Worm (Caenorhabditis elegans) whole organism, L1 larva: ENCODE data around the gene dnj-2.

Experiments
- F16B12.6 ChIP-seq: fragments of 150-350 bp; optimal IDR thresholded peaks from 2 replicates; lab custom pipeline; 2014; ENCODE audit warnings: missing biosample characterization, missing genetic modification characterization
- Y116A8C.19 ChIP-seq: sonication (generic microtip); optimal IDR thresholded peaks from 2 replicates; lab custom pipeline; 2016; ENCODE audit warnings: missing compliant biosample characterization, missing genetic modification characterization, borderline replicate concordance
- aha-1 ChIP-seq: fragments of 150-350 bp; optimal IDR thresholded peaks from 2 replicates; lab custom pipeline; 2014; ENCODE audit warnings: missing biosample characterization, missing genetic modification characterization
- alr-1 ChIP-seq: fragments of 200-800 bp; sonication (Bioruptor generic); optimal IDR thresholded peaks from 2 replicates; lab custom pipeline; 2018; ENCODE audit warnings: borderline replicate concordance, mild to moderate bottlenecking, missing genetic modification characterization, missing compliant biosample characterization
- aly-2 ChIP-seq: fragments of 150-350 bp; optimal IDR thresholded peaks from 2 replicates; lab custom pipeline; 2014; ENCODE audit warnings: missing biosample characterization, missing genetic modification characterization
- ceh-63 ChIP-seq: fragments of 200-800 bp; sonication (Bioruptor generic); optimal IDR thresholded peaks from 2 replicates; lab custom pipeline; 2018; ENCODE audit warnings: mild to moderate bottlenecking, missing genetic modification characterization, missing compliant biosample characterization
- ceh-88 ChIP-seq: fragments of 200-800 bp; sonication (Bioruptor generic); IDR thresholded peaks from 2 replicates; pipeline ENCODE4 v1.3.6; 2022; ENCODE audit warnings: missing genetic modification characterization, missing compliant biosample characterization
- ceh-90 ChIP-seq: sonication (generic microtip); optimal IDR thresholded peaks from 2 replicates; lab custom pipeline; 2016; ENCODE audit warnings: missing genetic modification characterization, missing compliant biosample characterization
- dpl-1 ChIP-seq, 3 experiments: fragments of 150-350 bp in 2 of 3; sonication (generic microtip) in 1 of 3; optimal IDR thresholded peaks; 2 replicates each; lab custom pipeline; 2014 to 2017; ENCODE audit warnings: missing biosample characterization in 3 of 3, missing genetic modification characterization in 3 of 3, missing genetic modification reagents in 3 of 3
- dsc-1 ChIP-seq: sonication (generic microtip); optimal IDR thresholded peaks from 2 replicates; lab custom pipeline; 2016; ENCODE audit warnings: mild to moderate bottlenecking, missing genetic modification characterization, missing compliant biosample characterization
- efl-1 ChIP-seq, 4 experiments: fragments of 150-350 bp; optimal IDR thresholded peaks in 3 of 4; peaks in 1 of 4; 1 replicate in 1 of 4; 2 replicates in 3 of 4; lab custom pipeline; 2014; ENCODE audit warnings: missing biosample characterization in 2 of 4, missing genetic modification characterization in 2 of 4, missing genetic modification reagents in 2 of 4
- efl-3 ChIP-seq: fragments of 200-800 bp; sonication (Bioruptor generic); optimal IDR thresholded peaks from 2 replicates; lab custom pipeline; 2018; ENCODE audit warnings: mild to moderate bottlenecking, missing genetic modification characterization, missing compliant biosample characterization
- elt-2 ChIP-seq: sonication (generic microtip); optimal IDR thresholded peaks from 2 replicates; lab custom pipeline; 2016; ENCODE audit warnings: missing genetic modification characterization, mild to moderate bottlenecking, inconsistent platforms, missing compliant biosample characterization, missing genetic modification reagents
- elt-3 ChIP-seq, 6 experiments: fragments of 150-350 bp in 1 of 6; sonication (generic microtip); optimal IDR thresholded peaks; 2 replicates each; lab custom pipeline; 2017 to 2018; ENCODE audit warnings: missing biosample characterization in 6 of 6, missing genetic modification characterization in 6 of 6, inconsistent platforms in 1 of 6
- fkh-4 ChIP-seq: sonication (generic microtip); optimal IDR thresholded peaks from 2 replicates; lab custom pipeline; 2016; ENCODE audit warnings: missing compliant biosample characterization, missing genetic modification characterization, borderline replicate concordance
- grh-1 ChIP-seq: fragments of 200-800 bp; sonication (Bioruptor generic); IDR thresholded peaks from 2 replicates; pipeline ENCODE4 v1.3.6; 2022; ENCODE audit warnings: missing genetic modification reagents, missing genetic modification characterization, missing compliant biosample characterization
- hlh-17 ChIP-seq: fragments of 200-800 bp; sonication (Bioruptor generic); optimal IDR thresholded peaks from 2 replicates; lab custom pipeline; 2018; ENCODE audit warnings: missing genetic modification characterization, mild to moderate bottlenecking, missing compliant biosample characterization, moderate library complexity, borderline replicate concordance
- hpl-2 ChIP-seq: fragments of 150-350 bp; optimal IDR thresholded peaks from 2 replicates; lab custom pipeline; 2014; ENCODE audit warnings: missing biosample characterization, missing genetic modification reagents, missing genetic modification characterization
- irx-1 ChIP-seq: sonication (generic microtip); optimal IDR thresholded peaks from 2 replicates; lab custom pipeline; 2016; ENCODE audit warnings: missing genetic modification characterization, missing compliant biosample characterization
- isw-1 ChIP-seq: fragments of 200-800 bp; sonication (Bioruptor generic); IDR thresholded peaks from 2 replicates; pipeline ENCODE4 v1.3.6; 2022; ENCODE audit warnings: missing genetic modification characterization, missing compliant biosample characterization
- lin-14 ChIP-seq: fragments of 200-800 bp; sonication (Bioruptor generic); optimal IDR thresholded peaks from 2 replicates; lab custom pipeline; 2018; ENCODE audit warnings: mild to moderate bottlenecking, missing genetic modification characterization, moderate library complexity, missing compliant biosample characterization
- lin-15B ChIP-seq: fragments of 150-350 bp; sonication (generic microtip); optimal IDR thresholded peaks from 3 replicates; lab custom pipeline; 2014; ENCODE audit warnings: missing biosample characterization, missing genetic modification characterization
- lin-35 ChIP-seq, 2 experiments: fragments of 150-350 bp; optimal IDR thresholded peaks; 2 replicates each; lab custom pipeline; 2014; ENCODE audit warnings: missing biosample characterization in 2 of 2, missing genetic modification characterization in 2 of 2, missing genetic modification reagents in 2 of 2
- lin-39 ChIP-seq: fragments of 150-350 bp; optimal IDR thresholded peaks from 2 replicates; lab custom pipeline; 2014; ENCODE audit warnings: missing biosample characterization, missing genetic modification reagents, missing genetic modification characterization
- mab-9 ChIP-seq: fragments of 200-800 bp; sonication (Bioruptor generic); IDR thresholded peaks from 2 replicates; pipeline ENCODE4 v1.3.6; 2022; ENCODE audit warnings: missing genetic modification reagents, missing genetic modification characterization, missing compliant biosample characterization
- mdl-1 ChIP-seq, 2 experiments: fragments of 150-350 bp; optimal IDR thresholded peaks; 2 replicates each; lab custom pipeline; 2014 to 2017; ENCODE audit warnings: missing biosample characterization in 2 of 2, missing genetic modification characterization in 2 of 2, inconsistent platforms in 1 of 2
- nhr-12 ChIP-seq: sonication (generic microtip); optimal IDR thresholded peaks from 2 replicates; lab custom pipeline; 2017; ENCODE audit warnings: missing biosample characterization, missing genetic modification characterization
- nhr-20 ChIP-seq: sonication (generic microtip); optimal IDR thresholded peaks from 2 replicates; lab custom pipeline; 2016; ENCODE audit warnings: mild to moderate bottlenecking, missing genetic modification characterization, missing compliant biosample characterization
- nhr-237 ChIP-seq: fragments of 150-350 bp; optimal IDR thresholded peaks from 2 replicates; lab custom pipeline; 2014; ENCODE audit warnings: missing biosample characterization, missing genetic modification characterization
- nhr-28 ChIP-seq: fragments of 150-350 bp; optimal IDR thresholded peaks from 2 replicates; lab custom pipeline; 2014; ENCODE audit warnings: missing biosample characterization, missing genetic modification characterization
- nhr-71 ChIP-seq: sonication (generic microtip); optimal IDR thresholded peaks from 2 replicates; lab custom pipeline; 2016; ENCODE audit warnings: mild to moderate bottlenecking, missing genetic modification characterization, moderate library complexity, missing compliant biosample characterization
- nhr-85 ChIP-seq: sonication (generic microtip); peaks from one replicate; lab custom pipeline; 2016; ENCODE audit warnings: missing genetic modification characterization, inconsistent platforms, missing compliant biosample characterization
- rnt-1 ChIP-seq: sonication (generic microtip); optimal IDR thresholded peaks from 2 replicates; lab custom pipeline; 2016; ENCODE audit warnings: mild to moderate bottlenecking, missing genetic modification characterization, moderate library complexity, missing compliant biosample characterization
- skn-1 ChIP-seq: fragments of 150-350 bp; optimal IDR thresholded peaks from 2 replicates; lab custom pipeline; 2014; ENCODE audit warnings: missing biosample characterization, missing genetic modification characterization
- snu-23 ChIP-seq: sonication (generic microtip); optimal IDR thresholded peaks from 2 replicates; lab custom pipeline; 2016; ENCODE audit warnings: missing genetic modification characterization, missing compliant biosample characterization
- sox-4 ChIP-seq: sonication (generic microtip); optimal IDR thresholded peaks from 2 replicates; lab custom pipeline; 2016; ENCODE audit warnings: missing genetic modification characterization, missing compliant biosample characterization
- sptf-1 ChIP-seq: fragments of 150-350 bp; optimal IDR thresholded peaks from 2 replicates; lab custom pipeline; 2014; ENCODE audit warnings: missing biosample characterization, missing genetic modification characterization
- sup-37 ChIP-seq: fragments of 200-800 bp; sonication (Bioruptor generic); optimal IDR thresholded peaks from 2 replicates; lab custom pipeline; 2018; ENCODE audit warnings: mild to moderate bottlenecking, missing genetic modification characterization, missing compliant biosample characterization
- swsn-7 ChIP-seq: sonication (generic microtip); optimal IDR thresholded peaks from 2 replicates; lab custom pipeline; 2016; ENCODE audit warnings: missing genetic modification characterization, missing compliant biosample characterization
- tbx-2 ChIP-seq: sonication (generic microtip); optimal IDR thresholded peaks from 2 replicates; lab custom pipeline; 2016; ENCODE audit warnings: missing genetic modification characterization, missing compliant biosample characterization
- tlp-1 ChIP-seq: fragments of 150-350 bp; optimal IDR thresholded peaks from 2 replicates; lab custom pipeline; 2014; ENCODE audit warnings: missing biosample characterization, missing genetic modification characterization
- unc-30 ChIP-seq: sonication (generic microtip); optimal IDR thresholded peaks from 2 replicates; lab custom pipeline; 2017; ENCODE audit warnings: missing biosample characterization, missing genetic modification characterization
- vab-15 ChIP-seq: sonication (generic microtip); optimal IDR thresholded peaks from 2 replicates; lab custom pipeline; 2017; ENCODE audit warnings: missing genotype, mild to moderate bottlenecking, missing genetic modification characterization, missing compliant biosample characterization
- xbp-1 ChIP-seq: sonication (generic microtip); optimal IDR thresholded peaks from 2 replicates; lab custom pipeline; 2016; ENCODE audit warnings: missing genetic modification characterization, missing compliant biosample characterization
- zag-1 ChIP-seq: fragments of 150-350 bp; optimal IDR thresholded peaks from 2 replicates; lab custom pipeline; 2014; ENCODE audit warnings: missing biosample characterization, missing genetic modification characterization
- zip-4 ChIP-seq: fragments of 200-800 bp; sonication (Bioruptor generic); optimal IDR thresholded peaks from 2 replicates; lab custom pipeline; 2018; ENCODE audit warnings: mild to moderate bottlenecking, missing genetic modification characterization, moderate library complexity, missing compliant biosample characterization
- ztf-4 ChIP-seq: fragments of 150-350 bp; optimal IDR thresholded peaks from 2 replicates; lab custom pipeline; 2014; ENCODE audit warnings: missing biosample characterization, missing genetic modification characterization

dnj-2 gene

DNA sequence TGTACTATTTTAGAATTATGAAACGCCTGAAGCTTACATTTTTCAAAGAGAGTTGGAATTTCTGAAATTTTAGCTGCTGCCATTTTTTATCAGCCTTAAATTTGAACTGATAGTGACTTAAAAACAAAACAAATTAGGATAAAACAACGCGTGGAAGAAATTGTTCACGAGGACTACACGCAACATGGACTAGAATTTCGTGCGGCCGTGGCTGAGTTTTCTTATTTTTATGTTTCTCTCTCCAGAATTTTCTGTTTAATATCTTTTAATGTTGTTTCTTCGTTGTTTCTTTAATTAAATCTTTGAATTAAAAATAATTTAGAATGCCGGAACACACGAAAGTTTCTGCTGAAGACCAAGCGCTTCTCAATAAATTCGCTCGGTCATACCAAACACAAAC is 1.1 kb upstream of the dnj-2 start, which contains the start of the genes B0035.3, B0035.22 and pfd-4 (continued):
- TF ChIP-seq tlp-1 (tag; lab: Kevin White, UChicago): no peak
- TF ChIP-seq Y116A8C.19 (tag; lab: Kevin White, UChicago): peak; percentile 46
- TF ChIP-seq rnt-1 (tag; lab: Kevin White, UChicago): peak; percentile 94
- TF ChIP-seq aly-2: peak; percentile 33
- TF ChIP-seq nhr-28 (tag; lab: Kevin White, UChicago): no peak
- peak; percentile 84 for TF ChIP-seq nhr-85 (tag; lab: Kevin White, UChicago)
- TF ChIP-seq nhr-71 (tag; lab: Kevin White, UChicago): peak; percentile 82
- peak; percentile 72 for TF ChIP-seq xbp-1 (tag; lab: Kevin White, UChicago)
- TF ChIP-seq dpl-1 (GFP tag; optimal IDR thresholded peaks at IDR 0.05; lab: Kevin White, UChicago): peak; percentile 41 to 57 (median 45)
- no peak for TF ChIP-seq elt-2 (tag; lab: Kevin White, UChicago)

DNA sequence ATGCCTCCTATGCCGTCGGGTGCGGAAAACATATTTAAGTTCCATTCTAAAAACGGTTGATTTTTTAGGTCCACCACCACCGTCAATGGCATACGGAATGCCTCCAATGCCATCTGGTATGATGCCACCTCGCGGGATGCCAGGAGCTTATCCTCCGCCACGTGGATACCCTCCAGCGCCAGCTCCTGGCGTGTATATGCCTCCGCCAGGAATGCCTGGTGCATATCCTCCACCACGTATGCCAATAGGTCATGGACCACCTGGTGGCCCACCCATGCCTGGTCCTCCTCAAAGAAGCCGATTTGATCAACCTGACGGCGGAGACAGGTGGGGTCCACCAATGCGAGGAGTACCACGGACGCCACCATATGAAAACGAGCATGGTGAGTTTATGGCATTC is 2.3 kb downstream of the dnj-2 start:
- TF ChIP-seq isw-1 (GFP tag; lab: Robert Waterston, UW) (no peak), zip-4 (GFP tag; lab: Kevin White, UChicago) (no peak), xbp-1 (tag; lab: Kevin White, UChicago) (no peak), lin-14 (GFP tag; lab: Kevin White, UChicago) (no peak), efl-3 (no peak), lin-35 (GFP tag; optimal IDR thresholded peaks at IDR 0.05; lab: Kevin White, UChicago) (no peak), aha-1 (tag; lab: Kevin White, UChicago) (no peak), hlh-17 (GFP tag; lab: Kevin White, UChicago) (no peak), alr-1 (no peak), nhr-20 (no peak), sptf-1 (no peak), ceh-90 (no peak), vab-15 (tag; lab: Kevin White, UChicago) (no peak), nhr-237 (no peak), efl-1 (optimal IDR thresholded peaks at IDR 0.05; lab: Kevin White, UChicago) (no peak), efl-1 (GFP tag; optimal IDR thresholded peaks at IDR 0.05 in 1 of 2; lab: Kevin White, UChicago) (no peak), sup-37 (no peak), skn-1 (tag; lab: Kevin White, UChicago) (no peak), swsn-7 (tag; lab: Kevin White, UChicago) (no peak), mdl-1 (tag; optimal IDR thresholded peaks at IDR 0.05; lab: Kevin White, UChicago) (no peak)

DNA sequence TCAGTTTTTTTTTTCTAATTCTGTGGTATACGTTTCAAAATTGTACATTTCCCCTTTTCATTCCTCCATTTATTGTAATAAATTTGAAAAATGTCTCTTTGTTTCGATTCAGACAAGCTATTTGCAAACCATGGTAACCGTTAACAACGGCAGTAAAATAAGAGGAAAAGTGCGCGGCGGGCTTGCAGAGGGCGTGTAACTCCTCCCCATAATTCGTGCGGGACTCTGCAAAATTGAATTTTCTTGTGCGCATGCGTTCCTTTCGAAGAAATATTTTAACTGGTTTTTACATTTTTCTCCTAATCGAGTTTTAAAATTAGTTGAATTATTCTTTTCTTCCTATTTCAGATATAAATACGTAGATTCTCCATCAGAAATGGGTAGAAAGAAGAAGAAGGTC is 3.2 kb downstream of the dnj-2 start, which contains the start of gene znf-207:
Gene znf-207, plus strand, starts transcription at position 349 of the 400 bp plus-strand sequence.
- peak; percentile 53 for TF ChIP-seq snu-23
- TF ChIP-seq unc-30: no peak
- TF ChIP-seq sox-4 (tag; lab: Kevin White, UChicago): no peak
- no peak for TF ChIP-seq mab-9
- peak; percentile 33 for TF ChIP-seq nhr-71 (tag; lab: Kevin White, UChicago)
- peak; percentile 39 for TF ChIP-seq efl-1 (optimal IDR thresholded peaks at IDR 0.05; lab: Kevin White, UChicago)
- peak in 1 of 2 experiments; percentile 91 for TF ChIP-seq efl-1 (GFP tag; optimal IDR thresholded peaks at IDR 0.05 in 1 of 2; lab: Kevin White, UChicago)
- no peak for TF ChIP-seq fkh-4 (tag; lab: Kevin White, UChicago)
- peak; percentile 8 for TF ChIP-seq F16B12.6 (tag; lab: Kevin White, UChicago)
- no peak for TF ChIP-seq nhr-12 (tag; lab: Kevin White, UChicago)
- peak; percentile 48 for TF ChIP-seq rnt-1 (tag; lab: Kevin White, UChicago)
- TF ChIP-seq alr-1: no peak
- TF ChIP-seq nhr-20: peak; percentile 32
- TF ChIP-seq Y116A8C.19 (tag; lab: Kevin White, UChicago): no peak
- peak; percentile 17 for TF ChIP-seq tbx-2 (tag; lab: Kevin White, UChicago)
- no peak for TF ChIP-seq zag-1 (tag; lab: Kevin White, UChicago)
- TF ChIP-seq sptf-1: no peak
- peak; percentile 5 for TF ChIP-seq irx-1 (tag; lab: Kevin White, UChicago)
- TF ChIP-seq lin-15B (tag; lab: Kevin White, UChicago): no peak
- no peak for TF ChIP-seq hpl-2 (GFP tag; lab: Kevin White, UChicago)
- no peak for TF ChIP-seq vab-15 (tag; lab: Kevin White, UChicago)
- TF ChIP-seq lin-39 (tag; lab: Kevin White, UChicago): no peak
- TF ChIP-seq dsc-1 (tag; lab: Kevin White, UChicago): no peak
- TF ChIP-seq lin-14 (GFP tag; lab: Kevin White, UChicago): peak; percentile 70
- TF ChIP-seq grh-1: no peak
- TF ChIP-seq elt-3 (tag; optimal IDR thresholded peaks at IDR 0.05; lab: Kevin White, UChicago): no peak
- no peak for TF ChIP-seq ceh-63
- TF ChIP-seq ztf-4: no peak
- no peak for TF ChIP-seq ceh-88 (GFP tag; lab: Robert Waterston, UW)
- TF ChIP-seq ceh-90: no peak
- no peak for TF ChIP-seq aly-2
- TF ChIP-seq nhr-28 (tag; lab: Kevin White, UChicago): no peak
